Worm (Caenorhabditis elegans) whole organism, mixed stage, embryonic: ENCODE results near the gene D1086.5.
A peak's percentile ranks its signal among the peaks of the same experiment; 100 is the strongest.

Source experiments
- M03D4.4 ChIP-seq: sonication (generic microtip); optimal IDR thresholded peaks from 2 replicates; lab custom pipeline; 2017; ENCODE audit warnings: mild to moderate bottlenecking, missing genetic modification characterization, missing compliant biosample characterization
- bed-3 ChIP-seq: fragments of 200-800 bp; sonication (Bioruptor generic); optimal IDR thresholded peaks from 3 replicates; lab custom pipeline; 2018; ENCODE audit warnings: mild to moderate bottlenecking, missing genetic modification characterization, moderate library complexity, missing compliant biosample characterization
- ceh-39 ChIP-seq: fragments of 150-350 bp; optimal IDR thresholded peaks from 2 replicates; lab custom pipeline; 2014; ENCODE audit warnings: missing biosample characterization, missing genetic modification characterization
- ceh-43 ChIP-seq: fragments of 200-800 bp; sonication (Bioruptor generic); optimal IDR thresholded peaks from 2 replicates; lab custom pipeline; 2018; ENCODE audit warnings: mild to moderate bottlenecking, missing genetic modification characterization, moderate library complexity, missing compliant biosample characterization
- ceh-83 ChIP-seq: fragments of 200-800 bp; sonication (Bioruptor generic); optimal IDR thresholded peaks from 2 replicates; lab custom pipeline; 2018; ENCODE audit warnings: mild to moderate bottlenecking, missing genetic modification characterization, missing compliant biosample characterization
- ces-1 ChIP-seq: fragments of 150-350 bp; optimal IDR thresholded peaks from 2 replicates; lab custom pipeline; 2014; ENCODE audit warnings: missing biosample characterization, missing genetic modification reagents, missing genetic modification characterization
- cnd-1 ChIP-seq: fragments of 200-800 bp; sonication (Bioruptor generic); optimal IDR thresholded peaks from 2 replicates; lab custom pipeline; 2018; ENCODE audit warnings: mild to moderate bottlenecking, missing genetic modification characterization, missing compliant biosample characterization
- drap-1 ChIP-seq: fragments of 200-800 bp; sonication (Bioruptor generic); optimal IDR thresholded peaks from 3 replicates; lab custom pipeline; 2018; ENCODE audit warnings: mild to moderate bottlenecking, missing genetic modification characterization, missing compliant biosample characterization
- elt-1 ChIP-seq: sonication (generic microtip); optimal IDR thresholded peaks from 2 replicates; lab custom pipeline; 2017; ENCODE audit warnings: missing genetic modification characterization, mild to moderate bottlenecking, missing compliant biosample characterization, antibody characterized with exemption, moderate library complexity, borderline replicate concordance; ENCODE audit not compliant: insufficient read depth
- elt-3 ChIP-seq: fragments of 150-350 bp; optimal IDR thresholded peaks from 2 replicates; lab custom pipeline; 2014; ENCODE audit warnings: missing biosample characterization, missing genetic modification characterization
- flh-1 ChIP-seq: fragments of 200-800 bp; sonication (Bioruptor generic); optimal IDR thresholded peaks from 2 replicates; lab custom pipeline; 2018; ENCODE audit warnings: mild to moderate bottlenecking, missing genetic modification characterization, moderate library complexity, missing compliant biosample characterization
- ham-2 ChIP-seq: fragments of 200-800 bp; sonication (Bioruptor generic); optimal IDR thresholded peaks from 2 replicates; lab custom pipeline; 2018; ENCODE audit warnings: mild to moderate bottlenecking, missing genetic modification characterization, missing compliant biosample characterization
- lin-13 ChIP-seq: fragments of 150-350 bp; optimal IDR thresholded peaks from 2 replicates; lab custom pipeline; 2014; ENCODE audit warnings: missing biosample characterization, missing genetic modification characterization
- lin-32 ChIP-seq: fragments of 200-800 bp; sonication (Bioruptor generic); optimal IDR thresholded peaks from 2 replicates; lab custom pipeline; 2018; ENCODE audit warnings: mild to moderate bottlenecking, missing genetic modification characterization, missing compliant biosample characterization
- lsy-2 ChIP-seq: fragments of 150-350 bp; optimal IDR thresholded peaks from 2 replicates; lab custom pipeline; 2014; ENCODE audit warnings: missing biosample characterization, missing genetic modification characterization
- mab-5 ChIP-seq: fragments of 150-350 bp; optimal IDR thresholded peaks from 2 replicates; lab custom pipeline; 2014; ENCODE audit warnings: missing biosample characterization, missing genetic modification characterization
- mep-1 ChIP-seq: fragments of 150-350 bp; optimal IDR thresholded peaks from 2 replicates; lab custom pipeline; 2017; ENCODE audit warnings: missing biosample characterization, missing genetic modification reagents, missing genetic modification characterization, inconsistent platforms
- mls-2 ChIP-seq: sonication (generic microtip); optimal IDR thresholded peaks from 2 replicates; lab custom pipeline; 2016; ENCODE audit warnings: mild to moderate bottlenecking, missing genetic modification characterization, moderate library complexity, missing compliant biosample characterization
- nhr-12 ChIP-seq: fragments of 150-350 bp; optimal IDR thresholded peaks from 2 replicates; lab custom pipeline; 2014; ENCODE audit warnings: missing biosample characterization, missing genetic modification characterization
- nhr-2 ChIP-seq: fragments of 150-350 bp; optimal IDR thresholded peaks from 2 replicates; lab custom pipeline; 2014; ENCODE audit warnings: missing biosample characterization, missing genetic modification characterization
- nhr-237 ChIP-seq: fragments of 150-350 bp; optimal IDR thresholded peaks from 2 replicates; lab custom pipeline; 2014; ENCODE audit warnings: missing biosample characterization, missing genetic modification characterization
- pha-4 ChIP-seq: fragments of 150-350 bp; optimal IDR thresholded peaks from 2 replicates; lab custom pipeline; 2018; ENCODE audit warnings: missing biosample characterization, missing genetic modification reagents, missing genetic modification characterization
- sem-2 ChIP-seq: fragments of 200-800 bp; sonication (Bioruptor generic); optimal IDR thresholded peaks from 2 replicates; lab custom pipeline; 2018; ENCODE audit warnings: mild to moderate bottlenecking, missing genetic modification characterization, missing compliant biosample characterization
- snpc-4 ChIP-seq: fragments of 150-350 bp; optimal IDR thresholded peaks from 2 replicates; lab custom pipeline; 2014; ENCODE audit warnings: missing biosample characterization, missing genetic modification characterization
- sptf-1 ChIP-seq: sonication (generic microtip); optimal IDR thresholded peaks from 2 replicates; lab custom pipeline; 2017; ENCODE audit warnings: mild to moderate bottlenecking, missing genetic modification characterization, moderate library complexity, missing compliant biosample characterization
- tbx-8 ChIP-seq: fragments of 200-800 bp; sonication (Bioruptor generic); optimal IDR thresholded peaks from 2 replicates; lab custom pipeline; 2018; ENCODE audit warnings: mild to moderate bottlenecking, missing genetic modification characterization, moderate library complexity, missing compliant biosample characterization
- unc-120 ChIP-seq: sonication (generic microtip); optimal IDR thresholded peaks from 2 replicates; lab custom pipeline; 2017; ENCODE audit warnings: missing genetic modification characterization, missing compliant biosample characterization; ENCODE audit not compliant: poor library complexity, severe bottlenecking
- unc-39 ChIP-seq: fragments of 150-350 bp; optimal IDR thresholded peaks from 2 replicates; lab custom pipeline; 2014; ENCODE audit warnings: missing biosample characterization, missing genetic modification characterization
- unc-62 ChIP-seq: fragments of 150-350 bp; optimal IDR thresholded peaks from 2 replicates; lab custom pipeline; 2014; ENCODE audit warnings: missing biosample characterization, missing genetic modification reagents, missing genetic modification characterization
- ztf-11 ChIP-seq: fragments of 150-350 bp; optimal IDR thresholded peaks from 2 replicates; lab custom pipeline; 2014; ENCODE audit warnings: missing biosample characterization, missing genetic modification characterization

The D1086.5 gene

DNA sequence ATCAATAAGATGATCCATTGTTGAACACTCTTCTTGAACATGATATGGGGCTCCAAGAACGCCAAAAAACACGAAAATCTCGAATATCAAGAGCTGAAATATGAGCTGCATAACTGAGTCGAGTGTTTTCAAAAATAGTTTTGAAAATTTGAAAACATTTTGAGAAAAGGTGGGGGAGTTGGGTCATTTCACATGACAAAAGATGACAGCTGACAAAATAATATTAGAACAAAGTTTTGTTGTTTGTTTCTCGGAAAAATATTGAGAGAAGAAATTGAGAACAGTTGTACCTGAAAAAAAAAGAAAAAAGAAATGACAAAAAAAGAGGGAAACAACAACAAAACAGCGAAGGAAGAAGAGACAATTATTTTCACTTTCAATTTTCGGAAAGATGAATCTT is 8.4 kb upstream of the D1086.5 start, which contains the start of the genes D1086.2 and D1086.1:
Gene D1086.2 (minus strand): TSS at position 150 of the 400 bp plus-strand sequence.
Gene D1086.1 (plus strand): TSS at position 340 of the 400 bp plus-strand sequence.
- no peak for TF ChIP-seq ceh-39 (tag; lab: Kevin White, UChicago)
- TF ChIP-seq mep-1 (tag; lab: Kevin White, UChicago): no peak
- TF ChIP-seq ceh-43: no peak
- TF ChIP-seq ces-1 (GFP tag; lab: Kevin White, UChicago): no peak
- TF ChIP-seq ceh-83 (GFP tag; lab: Kevin White, UChicago): no peak
- TF ChIP-seq elt-3 (tag; lab: Kevin White, UChicago): no peak
- no peak for TF ChIP-seq elt-1
- TF ChIP-seq tbx-8 (GFP tag; lab: Kevin White, UChicago): no peak
- TF ChIP-seq flh-1: no peak
- TF ChIP-seq sptf-1: no peak

DNA sequence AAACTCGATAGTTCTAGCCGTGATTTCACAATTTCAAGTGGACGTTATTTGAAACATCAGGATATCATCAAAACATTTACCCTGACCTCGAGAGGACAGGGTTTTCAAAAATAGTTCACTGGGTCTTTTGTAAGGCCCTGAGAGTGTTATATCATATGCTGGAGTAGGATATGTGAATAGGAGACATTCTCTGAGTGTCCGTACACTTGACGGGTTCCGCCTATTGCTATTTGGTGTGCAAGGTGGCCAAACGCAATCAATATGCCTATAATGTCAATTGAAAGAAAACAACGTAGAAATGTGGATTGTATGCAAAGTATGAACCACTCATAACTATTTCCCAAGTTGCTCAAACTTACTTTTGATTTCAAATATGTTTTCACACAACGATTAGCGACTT is 7.2 kb upstream of the D1086.5 start:
- TF ChIP-seq sem-2 (GFP tag; lab: Kevin White, UChicago): no peak
- no peak for TF ChIP-seq drap-1 (GFP tag; lab: Kevin White, UChicago)
- TF ChIP-seq ces-1 (GFP tag; lab: Kevin White, UChicago): no peak
- no peak for TF ChIP-seq elt-1
- TF ChIP-seq flh-1: no peak
- TF ChIP-seq ztf-11 (tag; lab: Kevin White, UChicago): no peak
- TF ChIP-seq ham-2 (GFP tag; lab: Kevin White, UChicago): no peak
- no peak for TF ChIP-seq sptf-1

DNA sequence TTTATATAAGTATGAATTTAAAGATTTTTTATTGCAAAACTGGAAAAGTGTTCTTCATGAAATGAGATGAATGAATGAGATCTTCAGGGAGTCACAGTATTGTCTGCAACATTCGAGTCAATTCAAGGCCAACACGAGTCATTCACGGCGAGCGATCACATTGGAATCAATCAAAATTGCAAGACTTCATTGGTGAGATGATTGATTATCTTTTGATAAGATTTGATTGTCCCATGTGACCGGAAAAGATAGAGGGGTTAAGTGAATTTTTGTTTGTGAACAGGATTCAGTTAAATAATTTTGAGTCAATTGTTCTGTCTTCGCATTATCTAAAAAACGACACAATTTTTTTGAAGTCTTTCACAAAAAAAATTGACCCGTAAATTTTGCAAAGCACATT is 4.8 kb upstream of the D1086.5 start:
- TF ChIP-seq unc-62 (GFP tag; lab: Kevin White, UChicago): peak; percentile 26
- TF ChIP-seq tbx-8 (GFP tag; lab: Kevin White, UChicago): no peak

DNA sequence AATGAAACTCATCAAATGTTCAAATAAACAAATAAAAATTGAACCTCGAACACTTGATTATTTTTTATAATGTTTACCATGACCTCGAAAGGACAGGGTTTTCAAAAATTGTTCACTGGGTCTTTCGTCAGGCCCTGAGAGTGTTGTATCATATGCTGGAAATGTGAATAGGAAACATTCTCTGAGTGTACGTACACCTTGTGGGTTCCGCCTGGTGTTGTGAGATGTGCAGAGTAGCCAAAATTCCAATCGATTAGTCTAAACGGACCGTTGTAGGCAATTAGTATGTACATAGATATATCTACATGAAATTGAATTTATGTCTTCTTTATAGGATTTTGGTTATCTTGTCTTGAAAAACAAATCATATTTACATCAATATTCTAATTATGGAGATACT is 4.4 kb upstream of the D1086.5 start:
- TF ChIP-seq nhr-12 (tag; lab: Kevin White, UChicago) (no peak), sem-2 (GFP tag; lab: Kevin White, UChicago) (no peak), ztf-11 (tag; lab: Kevin White, UChicago) (no peak), lin-32 (GFP tag; lab: Kevin White, UChicago) (no peak), mls-2 (tag; lab: Kevin White, UChicago) (no peak), nhr-2 (no peak), snpc-4 (tag; lab: Kevin White, UChicago) (no peak), pha-4 (no peak), tbx-8 (GFP tag; lab: Kevin White, UChicago) (no peak)

DNA sequence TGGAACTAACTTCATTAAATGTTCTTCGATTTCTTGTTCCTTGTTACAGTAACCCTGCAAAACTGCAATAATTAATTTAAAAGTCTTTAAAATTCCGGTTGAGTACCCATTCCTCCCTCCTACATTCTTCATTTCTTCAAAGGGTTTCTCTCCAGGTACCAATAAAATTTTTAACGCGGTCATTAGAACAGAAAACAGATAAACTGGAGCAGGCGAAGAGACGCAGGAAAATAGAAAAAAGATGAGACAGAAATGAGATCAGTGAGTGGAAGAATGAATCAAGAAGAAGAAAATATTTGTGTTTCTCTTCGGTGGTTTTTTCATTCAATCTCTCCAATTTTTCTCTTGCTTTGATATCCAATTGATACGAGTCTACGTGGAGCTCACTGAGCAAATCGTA is 3.6 kb upstream of the D1086.5 start, which contains the start of gene D1086.8:
Gene D1086.8 (plus strand): TSS at position 301 of the 400 bp plus-strand sequence.
- TF ChIP-seq mls-2 (tag; lab: Kevin White, UChicago): no peak
- no peak for TF ChIP-seq unc-120 (tag; lab: Kevin White, UChicago)

DNA sequence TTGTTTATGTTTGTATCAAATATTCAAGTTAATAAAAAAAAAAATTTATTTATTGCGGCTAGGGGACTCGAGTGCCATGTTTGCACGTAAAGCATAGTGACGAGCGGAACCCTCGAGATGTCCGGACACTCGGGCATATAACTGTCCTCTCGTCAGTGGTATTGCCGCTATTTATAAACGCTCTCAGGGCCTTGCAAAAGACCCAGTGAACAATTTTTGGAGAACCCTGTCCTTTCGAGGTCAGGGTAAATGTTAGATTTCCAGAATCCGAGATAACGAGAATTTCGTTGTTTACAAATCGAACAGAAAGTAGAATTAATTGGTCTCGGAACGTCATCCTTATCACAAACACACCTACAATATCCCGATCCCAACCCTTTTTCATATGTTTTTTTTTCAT is 2.2 kb upstream of the D1086.5 start, which contains the start of gene D1086.3:
Gene D1086.3 (plus strand): TSS at position 390 of the 400 bp plus-strand sequence.
- TF ChIP-seq flh-1: no peak

DNA sequence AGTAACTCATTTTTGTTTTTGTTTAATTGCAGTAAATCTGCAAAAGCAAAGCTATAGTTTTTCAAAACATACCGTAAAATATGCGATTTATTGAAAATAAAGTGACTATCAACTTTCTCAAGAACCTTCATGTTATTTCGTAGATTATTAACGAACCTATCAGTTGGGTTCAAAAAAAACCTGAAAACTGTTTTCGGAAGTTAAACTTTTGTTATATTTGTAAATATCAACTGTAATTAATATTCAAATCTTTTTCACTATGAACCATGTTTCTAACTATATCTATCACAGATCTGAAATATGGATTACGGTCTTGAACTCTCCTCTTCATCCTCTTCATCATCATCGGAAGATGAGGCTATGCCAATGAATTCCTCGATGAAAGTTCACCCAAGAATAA is 2.1 kb downstream of the D1086.5 start, which contains the start of gene D1086.19:
Gene D1086.19 (plus strand): TSS at position 301 of the 400 bp plus-strand sequence.
- TF ChIP-seq lin-13 (tag; lab: Kevin White, UChicago) (no peak), sptf-1 (no peak), snpc-4 (tag; lab: Kevin White, UChicago) (no peak), pha-4 (no peak)

DNA sequence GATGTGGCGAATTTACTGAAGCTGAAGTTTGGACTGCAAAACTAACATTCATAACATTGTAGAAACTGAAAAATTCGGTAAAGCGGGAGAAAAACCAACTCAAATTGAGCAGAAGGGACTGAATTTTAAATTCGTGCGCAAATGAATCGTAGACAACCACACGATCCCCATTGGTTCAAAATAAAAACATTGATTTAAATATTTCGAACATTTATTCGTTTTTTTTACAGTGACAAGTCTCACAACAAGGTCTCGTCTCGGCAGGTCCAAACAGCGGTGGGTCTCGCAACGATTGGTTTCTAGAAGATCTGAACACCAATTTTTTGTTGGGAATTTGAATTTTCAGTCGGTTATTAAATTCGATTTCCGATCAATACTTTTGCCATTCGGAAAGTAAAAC is 4.6 kb downstream of the D1086.5 start, which contains the start of gene D1086.18:
Gene D1086.18 (plus strand): TSS at position 301 of the 400 bp plus-strand sequence.
- TF ChIP-seq mls-2 (tag; lab: Kevin White, UChicago) (no peak), nhr-237 (no peak), ztf-11 (tag; lab: Kevin White, UChicago) (no peak), lsy-2 (tag; lab: Kevin White, UChicago) (no peak), cnd-1 (tag; lab: Kevin White, UChicago) (no peak), elt-3 (tag; lab: Kevin White, UChicago) (no peak), bed-3 (GFP tag; lab: Kevin White, UChicago) (no peak), nhr-2 (no peak), ham-2 (GFP tag; lab: Kevin White, UChicago) (no peak), lin-32 (GFP tag; lab: Kevin White, UChicago) (no peak), unc-62 (GFP tag; lab: Kevin White, UChicago) (no peak), unc-39 (tag; lab: Kevin White, UChicago) (no peak), mab-5 (tag; lab: Kevin White, UChicago) (no peak), ces-1 (GFP tag; lab: Kevin White, UChicago) (no peak), drap-1 (GFP tag; lab: Kevin White, UChicago) (no peak), M03D4.4 (no peak), unc-120 (tag; lab: Kevin White, UChicago) (no peak)
